Fruit fly (Drosophila melanogaster) whole organism, embryonic: Measurements from ENCODE around the gene CG1965.

Experiments
- CG10366 ChIP-seq: fragments of 200-800 bp; sonication (Bioruptor generic); IDR thresholded peaks from 2 replicates; pipeline ENCODE4 v1.3.6; 2022; ENCODE audit warnings: missing biosample characterization, missing genetic modification characterization
- CG10565 ChIP-seq: fragments of 200-800 bp; sonication (Bioruptor generic); optimal IDR thresholded peaks from 3 replicates; lab custom pipeline; 2016; ENCODE audit warnings: missing biosample characterization, mild to moderate bottlenecking, missing genetic modification characterization
- CG11093 ChIP-seq: fragments of 200-800 bp; sonication (Bioruptor generic); IDR thresholded peaks from 3 replicates; pipeline ENCODE4 v1.3.6; 2022; ENCODE audit warnings: missing biosample characterization, missing genetic modification characterization
- CG12299 ChIP-seq: fragments of 200-800 bp; sonication (Bioruptor generic); optimal IDR thresholded peaks from 2 replicates; lab custom pipeline; 2018; ENCODE audit warnings: missing biosample characterization, mild to moderate bottlenecking, missing genetic modification characterization
- CG1602 ChIP-seq: fragments of 200-800 bp; sonication (Bioruptor generic); optimal IDR thresholded peaks from 3 replicates; lab custom pipeline; 2016; ENCODE audit warnings: missing biosample characterization, missing genetic modification characterization
- CG1647 ChIP-seq: fragments of 200-800 bp; sonication (Bioruptor generic); optimal IDR thresholded peaks from 3 replicates; lab custom pipeline; 2016; ENCODE audit warnings: missing biosample characterization, missing genetic modification characterization
- CG18262 ChIP-seq: fragments of 200-800 bp; optimal IDR thresholded peaks from 3 replicates; lab custom pipeline; 2019; ENCODE audit warnings: missing biosample characterization, mild to moderate bottlenecking, missing genetic modification characterization, moderate library complexity
- CG2129 ChIP-seq: fragments of 200-800 bp; sonication (Bioruptor generic); IDR thresholded peaks from 2 replicates; pipeline ENCODE4 v1.3.6; 2022; ENCODE audit warnings: missing biosample characterization, missing genetic modification characterization; ENCODE audit not compliant: partially characterized antibody
- CG2199 ChIP-seq: fragments of 200-800 bp; sonication (Bioruptor generic); IDR thresholded peaks from 3 replicates; pipeline ENCODE4 v1.3.6; 2022; ENCODE audit warnings: missing biosample characterization, missing genetic modification characterization
- CG3065 ChIP-seq: fragments of 200-800 bp; sonication (Bioruptor generic); optimal IDR thresholded peaks from 2 replicates; lab custom pipeline; 2016; ENCODE audit warnings: missing biosample characterization, missing genetic modification characterization
- CG31388 ChIP-seq: fragments of 200-800 bp; sonication (Bioruptor generic); optimal IDR thresholded peaks from 2 replicates; lab custom pipeline; 2016; ENCODE audit warnings: missing biosample characterization, missing genetic modification characterization
- CG32767 ChIP-seq: fragments of 200-800 bp; sonication (Bioruptor generic); IDR thresholded peaks from 2 replicates; pipeline ENCODE4 v1.3.6; 2022; ENCODE audit warnings: missing biosample characterization, missing genetic modification characterization
- CG33557 ChIP-seq: fragments of 200-800 bp; sonication (Bioruptor generic); optimal IDR thresholded peaks from 2 replicates; lab custom pipeline; 2019; ENCODE audit warnings: missing biosample characterization, mild to moderate bottlenecking, missing genetic modification characterization, moderate library complexity
- CG3407 ChIP-seq: fragments of 200-800 bp; sonication (Bioruptor generic); optimal IDR thresholded peaks from 2 replicates; lab custom pipeline; 2018; ENCODE audit warnings: missing biosample characterization, mild to moderate bottlenecking, missing genetic modification characterization
- CG3726 ChIP-seq: fragments of 200-800 bp; sonication (Bioruptor generic); IDR thresholded peaks from 3 replicates; pipeline ENCODE4, ENCODE4 v1.3.6; 2022; ENCODE audit warnings: missing biosample characterization, missing genetic modification characterization
- CG3847 ChIP-seq: fragments of 200-800 bp; sonication (Bioruptor generic); IDR thresholded peaks from 2 replicates; pipeline ENCODE4 v1.3.6; 2022; ENCODE audit warnings: missing biosample characterization, missing genetic modification characterization
- CG4730 ChIP-seq: fragments of 200-800 bp; sonication (Bioruptor generic); IDR thresholded peaks from 2 replicates; pipeline ENCODE4 v1.3.6; 2022; ENCODE audit warnings: missing biosample characterization, missing genetic modification characterization
- CG5953 ChIP-seq: fragments of 200-800 bp; sonication (Bioruptor generic); IDR thresholded peaks from 2 replicates; pipeline ENCODE4 v1.3.6; 2022; ENCODE audit warnings: missing biosample characterization, missing genetic modification characterization
- D19A ChIP-seq: fragments of 200-800 bp; optimal IDR thresholded peaks from 3 replicates; lab custom pipeline; 2019; ENCODE audit warnings: missing biosample characterization, mild to moderate bottlenecking, missing genetic modification characterization, moderate library complexity
- Dll ChIP-seq: fragments of 200-800 bp; sonication (Bioruptor generic); IDR thresholded peaks from 4 replicates; pipeline ENCODE4 v1.3.6; 2022; ENCODE audit warnings: missing biosample characterization, missing genetic modification characterization; ENCODE audit not compliant: partially characterized antibody
- Eip74EF ChIP-seq, 2 experiments: fragments of 200-800 bp in 1 of 2; fragments of >200 bp in 1 of 2; sonication (Bioruptor generic) in 1 of 2; optimal IDR thresholded peaks; 2 replicates each; lab custom pipeline; 2017 to 2019; ENCODE audit warnings: missing biosample characterization in 2 of 2, missing genetic modification characterization in 2 of 2, mild to moderate bottlenecking in 1 of 2, moderate library complexity in 1 of 2
- Fer2 ChIP-seq: fragments of 200-800 bp; sonication (Bioruptor generic); optimal IDR thresholded peaks from 2 replicates; lab custom pipeline; 2018; ENCODE audit warnings: missing biosample characterization, mild to moderate bottlenecking, missing genetic modification characterization, moderate library complexity
- GATAe ChIP-seq: fragments of 200-800 bp; sonication (Bioruptor generic); conservative IDR thresholded peaks from 2 replicates; pipeline ENCODE4 v1.3.6; 2022; ENCODE audit warnings: missing biosample characterization, missing genetic modification characterization
- HLHmδ ChIP-seq: fragments of 200-800 bp; sonication (Bioruptor generic); optimal IDR thresholded peaks from 2 replicates; lab custom pipeline; 2018; ENCODE audit warnings: missing biosample characterization, mild to moderate bottlenecking, missing genetic modification characterization, moderate library complexity
- Hsf ChIP-seq: fragments of 200-800 bp; sonication (Bioruptor generic); optimal IDR thresholded peaks from 3 replicates; lab custom pipeline; 2016; ENCODE audit warnings: missing biosample characterization, missing genetic modification characterization
- Mes4 ChIP-seq: fragments of 200-800 bp; sonication (Bioruptor generic); optimal IDR thresholded peaks from 2 replicates; lab custom pipeline; 2016; ENCODE audit warnings: missing biosample characterization, missing genetic modification characterization
- Nf-YC ChIP-seq: fragments of 200-800 bp; optimal IDR thresholded peaks from 3 replicates; lab custom pipeline; 2019; ENCODE audit warnings: missing biosample characterization, mild to moderate bottlenecking, missing genetic modification characterization, moderate library complexity
- Rfx ChIP-seq: fragments of 200-800 bp; sonication (Bioruptor generic); IDR thresholded peaks from 2 replicates; pipeline ENCODE4 v1.3.6; 2022; ENCODE audit warnings: missing biosample characterization, missing genetic modification characterization
- Sox100B ChIP-seq: fragments of 200-800 bp; sonication (Bioruptor generic); optimal IDR thresholded peaks from 3 replicates; lab custom pipeline; 2018; ENCODE audit warnings: missing biosample characterization, mild to moderate bottlenecking, missing genetic modification characterization
- ac ChIP-seq: fragments of 200-800 bp; sonication (Bioruptor generic); optimal IDR thresholded peaks from 3 replicates; lab custom pipeline; 2017; ENCODE audit warnings: missing biosample characterization, mild to moderate bottlenecking, missing genetic modification characterization
- bbx ChIP-seq: fragments of 200-800 bp; sonication (Bioruptor generic); IDR thresholded peaks from 2 replicates; pipeline ENCODE4 v1.3.6; 2022; ENCODE audit warnings: missing biosample characterization, missing genetic modification characterization; ENCODE audit not compliant: partially characterized antibody
- bcd ChIP-seq: fragments of 200-800 bp; sonication (Bioruptor generic); optimal IDR thresholded peaks from 2 replicates; lab custom pipeline; 2017; ENCODE audit warnings: missing biosample characterization, mild to moderate bottlenecking, missing genetic modification characterization
- danr ChIP-seq: fragments of 200-800 bp; sonication (Bioruptor generic); IDR thresholded peaks from 2 replicates; pipeline ENCODE4 v1.3.6; 2022; ENCODE audit warnings: missing biosample characterization, missing genetic modification characterization
- dmrt11E ChIP-seq: fragments of 200-800 bp; sonication (Bioruptor generic); optimal IDR thresholded peaks from 3 replicates; lab custom pipeline; 2018; ENCODE audit warnings: missing biosample characterization, mild to moderate bottlenecking, missing genetic modification characterization, moderate library complexity
- grau ChIP-seq: fragments of 200-800 bp; optimal IDR thresholded peaks from 3 replicates; lab custom pipeline; 2019; ENCODE audit warnings: missing biosample characterization, mild to moderate bottlenecking, missing genetic modification characterization, moderate library complexity
- h ChIP-seq: fragments of >200 bp; optimal IDR thresholded peaks from 2 replicates; lab custom pipeline; 2017
- ham ChIP-seq: fragments of 200-800 bp; sonication (Bioruptor generic); IDR thresholded peaks from 2 replicates; pipeline ENCODE4 v1.3.6; 2022; ENCODE audit warnings: missing biosample characterization, missing genetic modification characterization
- hb ChIP-seq: fragments of 200-800 bp; sonication (Bioruptor generic); IDR thresholded peaks from 3 replicates; pipeline ENCODE4 v1.3.6; 2022; ENCODE audit warnings: missing biosample characterization, missing genetic modification characterization; ENCODE audit not compliant: partially characterized antibody
- inv ChIP-seq: fragments of 200-800 bp; sonication (Bioruptor generic); IDR thresholded peaks from 2 replicates; pipeline ENCODE4 v1.3.6; 2022; ENCODE audit warnings: missing biosample characterization, missing genetic modification characterization; ENCODE audit not compliant: partially characterized antibody
- jing ChIP-seq: fragments of 200-800 bp; sonication (Bioruptor generic); optimal IDR thresholded peaks from 2 replicates; lab custom pipeline; 2018; ENCODE audit warnings: missing biosample characterization, mild to moderate bottlenecking, missing genetic modification characterization
- kah ChIP-seq: fragments of 200-800 bp; sonication (Bioruptor generic); optimal IDR thresholded peaks from 2 replicates; lab custom pipeline; 2018; ENCODE audit warnings: missing biosample characterization, mild to moderate bottlenecking, missing genetic modification characterization
- lilli ChIP-seq: fragments of 200-800 bp; sonication (Bioruptor generic); optimal IDR thresholded peaks from 3 replicates; lab custom pipeline; 2016; ENCODE audit warnings: missing biosample characterization, missing genetic modification characterization
- nau ChIP-seq: fragments of 200-800 bp; sonication (Bioruptor generic); optimal IDR thresholded peaks from 3 replicates; lab custom pipeline; 2017; ENCODE audit warnings: missing biosample characterization, mild to moderate bottlenecking, missing genetic modification characterization, missing genetic modification reagents
- nerfin-2 ChIP-seq: fragments of 200-800 bp; sonication (Bioruptor generic); IDR thresholded peaks from 2 replicates; pipeline ENCODE4 v1.3.6; 2022; ENCODE audit warnings: missing biosample characterization, missing genetic modification characterization; ENCODE audit not compliant: partially characterized antibody
- pho ChIP-seq: fragments of 200-800 bp; sonication (Bioruptor generic); optimal IDR thresholded peaks from 2 replicates; lab custom pipeline; 2016; ENCODE audit warnings: missing biosample characterization, missing genetic modification characterization
- sim ChIP-seq: fragments of 200-800 bp; sonication (Bioruptor generic); IDR thresholded peaks from 2 replicates; pipeline ENCODE4 v1.3.6; 2022; ENCODE audit warnings: missing biosample characterization, missing genetic modification characterization
- slbo ChIP-seq: fragments of 200-800 bp; sonication (Bioruptor generic); IDR thresholded peaks from 2 replicates; pipeline ENCODE4 v1.3.6; 2022; ENCODE audit warnings: missing biosample characterization, missing genetic modification characterization
- slou ChIP-seq: fragments of 200-800 bp; sonication (Bioruptor generic); optimal IDR thresholded peaks from 3 replicates; lab custom pipeline; 2016; ENCODE audit warnings: missing biosample characterization, missing genetic modification characterization
- tio ChIP-seq: fragments of 200-800 bp; sonication (Bioruptor generic); optimal IDR thresholded peaks from 2 replicates; lab custom pipeline; 2017; ENCODE audit warnings: missing biosample characterization, missing genetic modification characterization, inconsistent platforms
- toy ChIP-seq: fragments of 200-800 bp; sonication (Bioruptor generic); IDR thresholded peaks from 2 replicates; pipeline ENCODE4 v1.3.6; 2022; ENCODE audit warnings: missing biosample characterization, missing genetic modification characterization
- zf30C ChIP-seq: fragments of 200-800 bp; sonication (Bioruptor generic); optimal IDR thresholded peaks from 3 replicates; lab custom pipeline; 2018; ENCODE audit warnings: missing biosample characterization, mild to moderate bottlenecking, missing genetic modification characterization

CG1965 gene

DNA sequence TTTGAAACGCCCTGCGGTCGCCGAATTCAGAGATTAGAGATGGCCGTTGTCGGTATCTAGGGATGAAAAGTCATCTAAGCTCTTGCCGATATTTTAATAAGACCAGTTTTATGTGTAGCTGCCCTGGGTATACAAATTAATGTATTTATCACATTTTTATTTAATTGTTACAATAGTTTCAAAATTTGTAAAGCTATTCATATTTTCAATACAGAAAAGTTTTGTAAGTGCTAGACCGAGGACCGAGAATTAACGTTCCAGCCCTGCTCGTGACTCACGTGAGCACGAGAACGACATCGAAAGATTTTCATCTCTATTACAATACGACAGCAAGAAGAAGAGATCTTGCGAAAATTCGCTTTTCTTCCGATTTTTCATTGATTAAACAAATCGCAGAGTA lies at the start of gene CG1965, which contains the start of gene CG1105 (continued):
- TF ChIP-seq nerfin-2 (peak; percentile 94), ham (GFP tag; lab: Robert Waterston, UW) (0 out of 2 replicates have a peak, but pooled peaks have one; percentile 28), hb (GFP tag; lab: Robert Waterston, UW) (peak; percentile 97), h (lab: Kevin White, UChicago) (no peak), CG10366 (GFP tag; lab: Robert Waterston, UW) (peak; percentile 92), CG3407 (GFP tag; lab: Kevin White, UChicago) (peak; percentile 75), Sox100B (GFP tag; lab: Kevin White, UChicago) (no peak), ac (GFP tag; lab: Kevin White, UChicago) (peak; percentile 65), Hsf (GFP tag; lab: Kevin White, UChicago) (peak; percentile 97), Rfx (GFP tag; lab: Robert Waterston, UW) (peak; percentile 97), CG32767 (GFP tag; lab: Robert Waterston, UW) (peak; percentile 88), GATAe (GFP tag; lab: Robert Waterston, UW) (peak; percentile 65), zf30C (GFP tag; lab: Kevin White, UChicago) (no peak), Mes4 (GFP tag; lab: Kevin White, UChicago) (peak; percentile 83), CG4730 (peak; percentile 90), Fer2 (tag; lab: Kevin White, UChicago) (peak; percentile 85), danr (GFP tag; lab: Robert Waterston, UW) (peak; percentile 79; the same call in 1 of the 2 replicates), bbx (peak; percentile 94), Dll (GFP tag; lab: Robert Waterston, UW) (peak; percentile 100), nau (GFP tag; lab: Kevin White, UChicago) (peak; percentile 72), kah (GFP tag; lab: Kevin White, UChicago) (peak; percentile 15), Eip74EF (GFP tag; optimal IDR thresholded peaks at IDR 0.05; lab: Kevin White, UChicago) (peak in 1 of 2 experiments; percentile 74), HLHmδ (no peak), slbo (GFP tag; lab: Robert Waterston, UW) (peak; percentile 97), lilli (GFP tag; lab: Kevin White, UChicago) (peak; percentile 98), sim (GFP tag; lab: Robert Waterston, UW) (peak; percentile 81), CG33557 (GFP tag; lab: Kevin White, UChicago) (peak; percentile 86), dmrt11E (tag; lab: Kevin White, UChicago) (peak; percentile 93), tio (peak; percentile 90), CG1647 (GFP tag; lab: Kevin White, UChicago) (peak; percentile 95), pho (GFP tag; lab: Kevin White, UChicago) (peak; percentile 95), grau (tag; lab: Kevin White, UChicago) (peak; percentile 92), CG3065 (peak; percentile 84), CG18262 (tag; lab: Kevin White, UChicago) (peak; percentile 90), CG11093 (GFP tag; lab: Robert Waterston, UW) (peak; percentile 90), bcd (GFP tag; lab: Kevin White, UChicago) (peak; percentile 93), CG5953 (GFP tag; lab: Robert Waterston, UW) (peak; percentile 84), CG10565 (GFP tag; lab: Kevin White, UChicago) (peak; percentile 54), jing (GFP tag; lab: Kevin White, UChicago) (peak; percentile 78), CG1602 (peak; percentile 96), Nf-YC (tag; lab: Kevin White, UChicago) (peak; percentile 84), CG2199 (GFP tag; lab: Robert Waterston, UW) (peak; percentile 97), toy (GFP tag; lab: Robert Waterston, UW) (peak; percentile 74), CG31388 (peak; percentile 90), slou (GFP tag; lab: Kevin White, UChicago) (peak; percentile 91), CG3847 (GFP tag; lab: Robert Waterston, UW) (peak; percentile 95), CG2129 (GFP tag; lab: Robert Waterston, UW) (peak; percentile 100), CG3726 (GFP tag; lab: Robert Waterston, UW) (peak; percentile 86; the same call in 2 of the 3 replicates), D19A (tag; lab: Kevin White, UChicago) (peak; percentile 73), inv (GFP tag; lab: Robert Waterston, UW) (peak; percentile 99), CG12299 (tag; lab: Kevin White, UChicago) (peak; percentile 88)
